Fruit fly (Drosophila melanogaster): Measurements from ENCODE around the gene Snoo.

The Snoo gene

DNA sequence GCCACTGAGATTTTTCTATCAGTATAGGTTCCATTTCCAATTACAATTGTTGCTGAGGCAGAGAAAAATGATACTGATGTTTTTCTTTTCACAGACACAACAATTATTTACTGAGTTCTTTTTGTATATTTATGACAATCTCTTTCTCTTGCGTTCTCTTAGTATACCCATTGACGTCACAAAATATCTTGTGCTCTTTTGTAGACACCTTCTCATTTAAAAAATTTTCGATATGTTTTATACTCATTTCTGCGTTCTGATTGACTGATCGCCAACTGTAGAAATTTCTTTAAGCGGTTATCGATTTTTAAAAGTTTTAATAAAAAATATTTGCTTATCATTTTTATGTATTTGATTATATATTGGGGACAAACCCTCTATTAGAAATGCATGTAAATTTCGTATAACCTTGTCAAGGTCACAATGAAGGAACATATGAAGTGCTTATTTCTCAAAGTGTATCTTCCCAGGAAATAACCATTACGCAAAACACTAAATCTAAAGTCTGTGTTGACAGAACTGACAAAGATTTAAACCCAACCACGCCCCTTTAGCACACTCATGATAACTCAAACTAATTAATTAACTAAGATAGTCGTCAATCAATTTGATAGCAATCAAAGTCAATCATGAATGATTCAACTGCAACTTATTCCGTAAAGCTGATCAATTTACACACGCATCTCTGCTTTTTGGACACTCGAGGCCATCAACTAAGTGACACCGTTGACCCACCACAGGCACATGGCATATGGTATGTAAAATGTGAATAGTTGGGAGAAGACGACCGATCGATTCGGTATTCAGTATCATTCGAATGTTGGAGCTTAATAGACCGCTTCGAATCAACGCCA, 26.8 kb upstream of the Snoo start, which contains the start of the genes Glyat and Tg (continued):
- TF ChIP-seq D19A (tag; optimal IDR thresholded peaks at IDR 0.05): peak; percentile 1
- TF ChIP-seq CG1602 (GFP tag; optimal IDR thresholded peaks at IDR 0.05): no peak
- peak; percentile 64; the same call in 1 of the 2 replicates for TF ChIP-seq CG32532 (GFP tag; IDR thresholded peaks at IDR 0.05)
- TF ChIP-seq CG12942 (GFP tag; optimal IDR thresholded peaks at IDR 0.05): no peak
- no peak for TF ChIP-seq toy (GFP tag; IDR thresholded peaks at IDR 0.05)
- TF ChIP-seq nerfin-2 (GFP tag; IDR thresholded peaks at IDR 0.05; ENCODE audit: partially characterized antibody): peak; percentile 49; the same call in 1 of the 2 replicates
- TF ChIP-seq odd (GFP tag; optimal IDR thresholded peaks at IDR 0.05): no peak
- no peak for TF ChIP-seq CG13624 (GFP tag; optimal IDR thresholded peaks at IDR 0.05)
- TF ChIP-seq CG16815 (GFP tag; optimal IDR thresholded peaks at IDR 0.05): no peak
- no peak for TF ChIP-seq Rx (GFP tag; IDR thresholded peaks at IDR 0.05)
- no peak for TF ChIP-seq CG7271 (tag; optimal IDR thresholded peaks at IDR 0.05)
- peak; percentile 49; the same call in 1 of the 2 replicates for TF ChIP-seq unc-4 (GFP tag; IDR thresholded peaks at IDR 0.05; ENCODE audit: partially characterized antibody)
- TF ChIP-seq mam (GFP tag; optimal IDR thresholded peaks at IDR 0.05): no peak
- no peak for TF ChIP-seq Hey (tag; optimal IDR thresholded peaks at IDR 0.05)
- peak; percentile 19 for TF ChIP-seq CG17829 (tag; optimal IDR thresholded peaks at IDR 0.05)
- TF ChIP-seq slp2 (GFP tag; optimal IDR thresholded peaks at IDR 0.05): no peak
- TF ChIP-seq fd96Cb (tag; optimal IDR thresholded peaks at IDR 0.05): no peak
- peak; percentile 21; the same call in 1 of the 2 replicates for TF ChIP-seq lmd (GFP tag; IDR thresholded peaks at IDR 0.05)
- TF ChIP-seq CG18262 (tag; optimal IDR thresholded peaks at IDR 0.05): peak; percentile 7
- TF ChIP-seq aop (GFP tag; IDR thresholded peaks at IDR 0.05): no peak
- TF ChIP-seq CG4404 (GFP tag; IDR thresholded peaks at IDR 0.05): no peak
- TF ChIP-seq Deaf1 (tag; optimal IDR thresholded peaks at IDR 0.05): no peak
- TF ChIP-seq Lim3 (GFP tag; IDR thresholded peaks at IDR 0.05): no peak
- no peak for TF ChIP-seq Bdp1 (GFP tag; optimal IDR thresholded peaks at IDR 0.05)
- TF ChIP-seq oc (tag; optimal IDR thresholded peaks at IDR 0.05): no peak
- TF ChIP-seq Nf-YB (GFP tag; optimal IDR thresholded peaks at IDR 0.05): no peak
- no peak for TF ChIP-seq Hand (GFP tag; optimal IDR thresholded peaks at IDR 0.05)
- TF ChIP-seq CG7839 (tag; optimal IDR thresholded peaks at IDR 0.05): peak; percentile 40
- peak; percentile 36 for TF ChIP-seq CG8924 (tag; optimal IDR thresholded peaks at IDR 0.05)
- TF ChIP-seq zf30C (GFP tag; optimal IDR thresholded peaks at IDR 0.05): peak; percentile 33
- peak; percentile 10; the same call in 1 of the 2 replicates for TF ChIP-seq CG42726 (GFP tag; IDR thresholded peaks at IDR 0.05; ENCODE audit: partially characterized antibody)
- no peak for TF ChIP-seq cg (GFP tag; optimal IDR thresholded peaks at IDR 0.05)
- no peak for TF ChIP-seq CG31388 (GFP tag; optimal IDR thresholded peaks at IDR 0.05)
- peak; percentile 50 for TF ChIP-seq CG9932 (GFP tag; IDR thresholded peaks at IDR 0.05)
- TF ChIP-seq CG15601 (tag; optimal IDR thresholded peaks at IDR 0.05): peak; percentile 56
- no peak for TF ChIP-seq sc (optimal IDR thresholded peaks at IDR 0.05)
- no peak for TF ChIP-seq sc (GFP tag; optimal IDR thresholded peaks at IDR 0.05)
- TF ChIP-seq B-H1 (GFP tag; IDR thresholded peaks at IDR 0.05): no peak; the same call in 2 of the 3 replicates
- TF ChIP-seq Hr39 (optimal IDR thresholded peaks at IDR 0.05): no peak
- 0 out of 3 replicates have a peak, but pooled peaks have one; percentile 42 for TF ChIP-seq ken (GFP tag; IDR thresholded peaks at IDR 0.05)
- no peak for TF ChIP-seq rib (GFP tag; IDR thresholded peaks at IDR 0.05)
- 0 out of 3 replicates have a peak, but pooled peaks have one; percentile 25 for TF ChIP-seq Opbp (GFP tag; IDR thresholded peaks at IDR 0.05; ENCODE audit: partially characterized antibody)
- TF ChIP-seq maf-S (GFP tag; optimal IDR thresholded peaks at IDR 0.05): no peak

Measured in whole organism, embryonic.